Worm (Caenorhabditis elegans): ENCODE data around the gene F09G8.7.

ce11 chrIII:8235880-8236279 lies 32.3 kb downstream of the F09G8.7 start, which contains the start of gene C02F5.5:
- TF ChIP-seq nfya-1 (tag; optimal IDR thresholded peaks at IDR 0.05) = no peak
- no peak for TF ChIP-seq pqm-1 (tag; optimal IDR thresholded peaks at IDR 0.05)
- TF ChIP-seq tbx-2 (tag; optimal IDR thresholded peaks at IDR 0.05) = no peak
- TF ChIP-seq pag-3 (tag; optimal IDR thresholded peaks at IDR 0.05; ENCODE audit: borderline replicate concordance) = no peak
- TF ChIP-seq sdc-2 (tag; optimal IDR thresholded peaks at IDR 0.05) = no peak
- TF ChIP-seq lin-11 (tag; optimal IDR thresholded peaks at IDR 0.05) = no peak
- no peak for TF ChIP-seq unc-42 (tag; optimal IDR thresholded peaks at IDR 0.05)
- no peak for TF ChIP-seq elt-2 (tag; optimal IDR thresholded peaks at IDR 0.05)
- no peak for TF ChIP-seq unc-3 (GFP tag; conservative IDR thresholded peaks at IDR 0.05)
- TF ChIP-seq unc-3 (tag; optimal IDR thresholded peaks at IDR 0.05) = no peak
- no peak for TF ChIP-seq fkh-10 (GFP tag; optimal IDR thresholded peaks at IDR 0.05)
- no peak for TF ChIP-seq pha-4 (tag; optimal IDR thresholded peaks at IDR 0.05)
- TF ChIP-seq K09A11.1 (tag; optimal IDR thresholded peaks at IDR 0.05; ENCODE audit: insufficient read depth) = no peak
- TF ChIP-seq sox-2 (GFP tag; IDR thresholded peaks at IDR 0.05) = no peak
